Worm (Caenorhabditis elegans) whole organism, L2 larva: ENCODE measurements around the gene C01G6.4.
A peak's percentile ranks its signal among the peaks of the same experiment; 100 is the strongest.

Experiments
- C34F6.9 ChIP-seq: fragments of 150-350 bp; optimal IDR thresholded peaks from 2 replicates; lab custom pipeline; 2014; ENCODE audit warnings: missing biosample characterization, missing genetic modification characterization
- F13H6.1 ChIP-seq: sonication (generic microtip); optimal IDR thresholded peaks from 2 replicates; lab custom pipeline; 2016; ENCODE audit warnings: missing genetic modification characterization, missing compliant biosample characterization
- R02D3.7 ChIP-seq: fragments of 150-350 bp; optimal IDR thresholded peaks from 2 replicates; lab custom pipeline; 2014; ENCODE audit warnings: missing biosample characterization, missing genetic modification characterization
- Y55F3AM.14 ChIP-seq: fragments of 200-800 bp; sonication (Bioruptor generic); optimal IDR thresholded peaks from 2 replicates; lab custom pipeline; 2018; ENCODE audit warnings: mild to moderate bottlenecking, missing genetic modification characterization, missing compliant biosample characterization
- alr-1 ChIP-seq: fragments of 150-350 bp; optimal IDR thresholded peaks from 2 replicates; lab custom pipeline; 2014; ENCODE audit warnings: missing biosample characterization, missing genetic modification characterization
- ama-1 ChIP-seq: fragments of 150-350 bp; optimal IDR thresholded peaks from 2 replicates; lab custom pipeline; 2018; ENCODE audit warnings: inconsistent platforms
- blmp-1 ChIP-seq: sonication (generic microtip); optimal IDR thresholded peaks from 2 replicates; lab custom pipeline; 2017; ENCODE audit warnings: missing genetic modification characterization, mild to moderate bottlenecking, missing compliant biosample characterization, antibody characterized with exemption, moderate library complexity; ENCODE audit not compliant: insufficient read depth
- ceh-16 ChIP-seq: fragments of 150-350 bp; optimal IDR thresholded peaks from 2 replicates; lab custom pipeline; 2014; ENCODE audit warnings: missing biosample characterization, missing genetic modification characterization
- ceh-82 ChIP-seq: fragments of 150-350 bp; optimal IDR thresholded peaks from 2 replicates; lab custom pipeline; 2014; ENCODE audit warnings: missing biosample characterization, missing genetic modification characterization
- crh-2 ChIP-seq: sonication (generic microtip); optimal IDR thresholded peaks from 2 replicates; lab custom pipeline; 2017; ENCODE audit warnings: missing biosample characterization, missing genetic modification characterization
- dmd-4 ChIP-seq: sonication (generic microtip); optimal IDR thresholded peaks from 2 replicates; lab custom pipeline; 2017; ENCODE audit warnings: missing biosample characterization, missing genetic modification characterization
- egl-27 ChIP-seq: sonication (generic microtip); optimal IDR thresholded peaks from 3 replicates; lab custom pipeline; 2017; ENCODE audit warnings: missing biosample characterization, missing genetic modification reagents, missing genetic modification characterization
- elt-1 ChIP-seq: fragments of 150-350 bp; optimal IDR thresholded peaks from 2 replicates; lab custom pipeline; 2014; ENCODE audit warnings: missing biosample characterization, missing genetic modification characterization
- fos-1 ChIP-seq: fragments of 150-350 bp; optimal IDR thresholded peaks from 2 replicates; lab custom pipeline; 2014; ENCODE audit warnings: missing biosample characterization, missing genetic modification characterization
- gmeb-1 ChIP-seq: fragments of 150-350 bp; optimal IDR thresholded peaks from 2 replicates; lab custom pipeline; 2014; ENCODE audit warnings: missing biosample characterization, missing genetic modification characterization
- lin-39 ChIP-seq: fragments of 150-350 bp; optimal IDR thresholded peaks from 2 replicates; lab custom pipeline; 2014; ENCODE audit warnings: missing biosample characterization, missing genetic modification reagents, missing genetic modification characterization
- lsy-2 ChIP-seq, 2 experiments: fragments of 150-350 bp in 1 of 2; sonication (generic microtip) in 1 of 2; optimal IDR thresholded peaks; 2 replicates each; lab custom pipeline; 2014 to 2017; ENCODE audit warnings: missing biosample characterization in 2 of 2, missing genetic modification characterization in 2 of 2
- mab-5 ChIP-seq: fragments of 150-350 bp; optimal IDR thresholded peaks from 2 replicates; lab custom pipeline; 2014; ENCODE audit warnings: missing biosample characterization, missing genetic modification characterization
- mbf-1 ChIP-seq: sonication (generic microtip); optimal IDR thresholded peaks from 2 replicates; lab custom pipeline; 2017; ENCODE audit warnings: missing biosample characterization, missing genetic modification characterization
- mdl-1 ChIP-seq, 2 experiments: fragments of 150-350 bp in 1 of 2; sonication (generic microtip) in 1 of 2; optimal IDR thresholded peaks; 2 replicates each; lab custom pipeline; 2017; ENCODE audit warnings: missing biosample characterization in 2 of 2, missing genetic modification characterization in 2 of 2
- nhr-10 ChIP-seq: sonication (generic microtip); optimal IDR thresholded peaks from 2 replicates; lab custom pipeline; 2017; ENCODE audit warnings: missing biosample characterization, missing genetic modification characterization
- nhr-11 ChIP-seq: fragments of 150-350 bp; optimal IDR thresholded peaks from 2 replicates; lab custom pipeline; 2014; ENCODE audit warnings: missing biosample characterization, missing genetic modification characterization
- nhr-12 ChIP-seq: fragments of 150-350 bp; optimal IDR thresholded peaks from 2 replicates; lab custom pipeline; 2014; ENCODE audit warnings: missing biosample characterization, missing genetic modification characterization
- nhr-129 ChIP-seq: fragments of 150-350 bp; optimal IDR thresholded peaks from 2 replicates; lab custom pipeline; 2014; ENCODE audit warnings: missing biosample characterization, missing genetic modification characterization
- nhr-21 ChIP-seq: fragments of 150-350 bp; optimal IDR thresholded peaks from 2 replicates; lab custom pipeline; 2014; ENCODE audit warnings: missing biosample characterization, missing genetic modification characterization
- nhr-23 ChIP-seq: fragments of 150-350 bp; optimal IDR thresholded peaks from 2 replicates; lab custom pipeline; 2014; ENCODE audit warnings: missing biosample characterization, missing genetic modification reagents, missing genetic modification characterization
- nhr-237 ChIP-seq: fragments of 150-350 bp; optimal IDR thresholded peaks from 2 replicates; lab custom pipeline; 2014; ENCODE audit warnings: missing biosample characterization, missing genetic modification characterization
- nhr-25 ChIP-seq: fragments of 150-350 bp; sonication (generic microtip); optimal IDR thresholded peaks from 3 replicates; lab custom pipeline; 2014; ENCODE audit warnings: missing biosample characterization, missing genetic modification characterization
- nhr-6 ChIP-seq: fragments of 150-350 bp; optimal IDR thresholded peaks from 2 replicates; lab custom pipeline; 2014; ENCODE audit warnings: missing biosample characterization, missing genetic modification characterization
- nhr-77 ChIP-seq: fragments of 150-350 bp; optimal IDR thresholded peaks from 2 replicates; lab custom pipeline; 2014; ENCODE audit warnings: missing biosample characterization, missing genetic modification characterization
- peb-1 ChIP-seq: fragments of 150-350 bp; optimal IDR thresholded peaks from 2 replicates; lab custom pipeline; 2014; ENCODE audit warnings: missing biosample characterization, missing genetic modification characterization
- sem-4 ChIP-seq: fragments of 150-350 bp; optimal IDR thresholded peaks from 2 replicates; lab custom pipeline; 2014; ENCODE audit warnings: missing biosample characterization, missing genetic modification reagents, missing genetic modification characterization
- skn-1 ChIP-seq: sonication (generic microtip); optimal IDR thresholded peaks from 2 replicates; lab custom pipeline; 2017; ENCODE audit warnings: missing biosample characterization, missing genetic modification characterization
- sma-3 ChIP-seq: sonication (generic microtip); optimal IDR thresholded peaks from 2 replicates; lab custom pipeline; 2016; ENCODE audit warnings: missing genetic modification reagents, missing genetic modification characterization, missing compliant biosample characterization
- sma-9 ChIP-seq, 2 experiments: fragments of 150-350 bp in 1 of 2; sonication (generic microtip) in 1 of 2; optimal IDR thresholded peaks; 2 replicates each; lab custom pipeline; 2014 to 2016; ENCODE audit warnings: missing genetic modification characterization in 2 of 2, mild to moderate bottlenecking in 1 of 2, missing biosample characterization in 1 of 2, missing compliant biosample characterization in 1 of 2, missing genetic modification reagents in 1 of 2, moderate library complexity in 1 of 2
- snpc-4 ChIP-seq: fragments of 150-350 bp; optimal IDR thresholded peaks from 2 replicates; lab custom pipeline; 2014; ENCODE audit warnings: missing biosample characterization, missing genetic modification characterization
- unc-39 ChIP-seq: fragments of 150-350 bp; optimal IDR thresholded peaks from 2 replicates; lab custom pipeline; 2014; ENCODE audit warnings: missing biosample characterization, missing genetic modification characterization
- unc-55 ChIP-seq: fragments of 150-350 bp; sonication (generic microtip); optimal IDR thresholded peaks from 3 replicates; lab custom pipeline; 2014; ENCODE audit warnings: missing biosample characterization, missing genetic modification reagents, missing genetic modification characterization
- unc-62 ChIP-seq: fragments of 150-350 bp; optimal IDR thresholded peaks from 2 replicates; lab custom pipeline; 2014; ENCODE audit warnings: missing biosample characterization, missing genetic modification reagents, missing genetic modification characterization
- ztf-1 ChIP-seq: fragments of 200-800 bp; sonication (Bioruptor generic); conservative IDR thresholded peaks from 2 replicates; pipeline ENCODE4 v1.3.6; 2022; ENCODE audit warnings: missing genetic modification characterization, missing compliant biosample characterization
- ztf-11 ChIP-seq: sonication (generic microtip); optimal IDR thresholded peaks from 2 replicates; lab custom pipeline; 2017; ENCODE audit warnings: missing biosample characterization, missing genetic modification characterization
- ztf-4 ChIP-seq: fragments of 150-350 bp; optimal IDR thresholded peaks from 2 replicates; lab custom pipeline; 2014; ENCODE audit warnings: missing biosample characterization, missing genetic modification characterization

C01G6.4 gene

DNA sequence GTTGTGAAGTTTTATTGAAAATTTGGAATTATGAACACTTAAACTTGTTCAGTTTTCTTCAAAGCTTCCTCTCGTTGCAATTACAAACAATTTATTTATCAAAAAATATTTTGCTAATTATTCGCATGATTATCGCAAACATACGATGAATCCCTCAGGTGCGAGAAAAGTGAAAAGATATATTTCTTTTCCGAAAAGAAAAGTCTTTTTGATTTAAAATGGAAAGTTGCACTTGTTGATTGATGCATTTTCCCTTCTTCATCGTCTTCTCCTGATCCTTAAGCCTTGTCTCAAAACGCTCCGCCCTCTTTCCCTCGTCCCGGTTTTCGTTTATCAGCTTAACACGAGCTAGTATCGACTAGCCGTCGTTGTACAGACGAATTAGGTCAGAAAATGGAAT, 40.3 kb downstream of the C01G6.4 start:
- TF ChIP-seq blmp-1 (tag; lab: Kevin White, UChicago) (peak; percentile 93), nhr-21 (tag; lab: Kevin White, UChicago) (peak; percentile 7), ztf-11 (tag; lab: Kevin White, UChicago) (no peak)

ce11 chrII:9231240-9231639, 41.6 kb downstream of the C01G6.4 start, which contains the start of gene gst-13:
TSS of gene gst-13 (plus strand) at chrII:9231457.
- TF ChIP-seq nhr-11 (tag; lab: Kevin White, UChicago) (no peak), ama-1 (lab: Kevin White, UChicago) (no peak), egl-27 (tag; lab: Kevin White, UChicago) (peak; percentile 24), lin-39 (tag; lab: Kevin White, UChicago) (no peak), fos-1 (tag; lab: Kevin White, UChicago) (peak; percentile 93), peb-1 (tag; lab: Kevin White, UChicago) (no peak), Y55F3AM.14 (GFP tag; lab: Kevin White, UChicago) (no peak), lsy-2 (tag; optimal IDR thresholded peaks at IDR 0.05; lab: Kevin White, UChicago) (no peak), sma-3 (GFP tag; lab: Kevin White, UChicago) (no peak), snpc-4 (no peak), mdl-1 (tag; optimal IDR thresholded peaks at IDR 0.05; lab: Kevin White, UChicago) (no peak), ceh-82 (tag; lab: Kevin White, UChicago) (no peak), blmp-1 (tag; lab: Kevin White, UChicago) (no peak), F13H6.1 (tag; lab: Kevin White, UChicago) (no peak), alr-1 (tag; lab: Kevin White, UChicago) (no peak), unc-55 (GFP tag; lab: Kevin White, UChicago) (no peak), ceh-16 (tag; lab: Kevin White, UChicago) (no peak), unc-62 (GFP tag; lab: Kevin White, UChicago) (no peak), elt-1 (tag; lab: Kevin White, UChicago) (no peak), nhr-25 (tag; lab: Kevin White, UChicago) (no peak), unc-39 (tag; lab: Kevin White, UChicago) (no peak), nhr-21 (tag; lab: Kevin White, UChicago) (no peak), nhr-12 (tag; lab: Kevin White, UChicago) (no peak), nhr-77 (tag; lab: Kevin White, UChicago) (no peak), sma-9 (GFP tag; optimal IDR thresholded peaks at IDR 0.05; lab: Kevin White, UChicago) (peak; percentile 71), sma-9 (tag; optimal IDR thresholded peaks at IDR 0.05; lab: Kevin White, UChicago) (no peak), sem-4 (tag; lab: Kevin White, UChicago) (no peak), R02D3.7 (tag; lab: Kevin White, UChicago) (no peak), ztf-11 (tag; lab: Kevin White, UChicago) (no peak), nhr-10 (tag; lab: Kevin White, UChicago) (no peak), ztf-1 (GFP tag; lab: Robert Waterston, UW) (no peak), mbf-1 (tag; lab: Kevin White, UChicago) (no peak), ztf-4 (tag; lab: Kevin White, UChicago) (no peak), dmd-4 (tag; lab: Kevin White, UChicago) (no peak), gmeb-1 (peak; percentile 45), nhr-237 (tag; lab: Kevin White, UChicago) (no peak), crh-2 (tag; lab: Kevin White, UChicago) (peak; percentile 46), mab-5 (tag; lab: Kevin White, UChicago) (no peak), skn-1 (tag; lab: Kevin White, UChicago) (peak; percentile 97), nhr-23 (no peak)

DNA sequence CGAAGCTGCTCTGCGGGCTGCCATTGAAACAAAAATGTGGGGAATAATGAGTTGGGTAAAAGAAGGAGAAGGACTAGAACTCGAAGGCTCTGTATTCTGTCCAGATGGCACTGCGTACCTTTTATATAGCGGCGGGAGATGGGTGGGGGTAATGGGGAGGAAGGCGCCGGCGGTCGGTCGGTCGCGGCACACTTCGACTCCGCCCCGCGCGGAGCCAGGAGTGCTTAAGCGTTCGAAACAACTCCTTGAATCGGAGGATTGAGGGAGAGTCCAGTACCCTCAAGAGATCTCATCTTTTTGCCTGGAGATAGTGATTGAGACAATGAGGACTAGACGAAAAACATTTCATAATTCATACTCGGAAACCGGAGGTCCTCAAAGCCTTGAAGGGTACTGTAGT, 45.7 kb downstream of the C01G6.4 start, which contains the start of gene abu-14:
abu-14 (minus strand) TSS at position 81 of the 400 bp plus-strand sequence.
- TF ChIP-seq C34F6.9 (tag; lab: Kevin White, UChicago) (no peak), nhr-6 (tag; lab: Kevin White, UChicago) (no peak), crh-2 (tag; lab: Kevin White, UChicago) (no peak), ztf-11 (tag; lab: Kevin White, UChicago) (no peak), nhr-129 (no peak), Y55F3AM.14 (GFP tag; lab: Kevin White, UChicago) (no peak), nhr-237 (tag; lab: Kevin White, UChicago) (no peak), mab-5 (tag; lab: Kevin White, UChicago) (no peak)
